Worm (Caenorhabditis elegans): ENCODE measurements around the gene C15H9.9.

Gene C15H9.9

DNA sequence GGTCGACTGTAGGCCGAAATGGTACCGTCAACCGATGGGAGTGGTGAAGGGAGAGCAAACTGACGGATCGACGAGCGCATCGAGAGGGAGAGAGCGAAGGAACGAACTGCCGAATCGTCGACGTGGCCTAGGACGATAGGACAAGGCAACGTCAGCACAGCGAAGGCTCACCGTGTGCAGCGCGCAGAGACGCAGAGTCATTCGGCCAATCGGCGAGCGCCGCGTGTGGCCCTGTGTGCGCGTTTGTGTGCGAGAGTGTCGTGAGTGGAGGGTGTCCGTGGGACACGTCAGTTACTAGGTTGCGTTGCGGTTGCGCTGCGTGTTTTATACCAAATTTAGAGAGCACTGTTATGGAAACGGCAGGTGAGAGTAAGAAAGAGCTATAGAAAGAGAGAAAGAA lies 36.1 kb downstream of the C15H9.9 start, which contains the start of gene hsp-3 (continued):
- TF ChIP-seq zip-4 (GFP tag; optimal IDR thresholded peaks at IDR 0.05) (peak; percentile 86), ceh-90 (tag; optimal IDR thresholded peaks at IDR 0.05) (no peak), jun-1 (tag; optimal IDR thresholded peaks at IDR 0.05) (peak; percentile 97), nhr-85 (tag) (peak; percentile 99), ceh-88 (GFP tag; IDR thresholded peaks at IDR 0.05) (peak; percentile 92), zag-1 (tag; optimal IDR thresholded peaks at IDR 0.05) (no peak), tbx-2 (tag; optimal IDR thresholded peaks at IDR 0.05) (peak; percentile 98), nhr-11 (tag; optimal IDR thresholded peaks at IDR 0.05) (peak; percentile 84), aha-1 (tag; optimal IDR thresholded peaks at IDR 0.05) (peak; percentile 75), lir-3 (tag; optimal IDR thresholded peaks at IDR 0.05; ENCODE audit: poor library complexity) (peak; percentile 89), C34B4.2 (tag; optimal IDR thresholded peaks at IDR 0.05) (peak; percentile 44), rnt-1 (tag; optimal IDR thresholded peaks at IDR 0.05) (peak; percentile 95), nhr-20 (tag; optimal IDR thresholded peaks at IDR 0.05) (peak; percentile 98), C04F5.9 (tag; optimal IDR thresholded peaks at IDR 0.05) (peak; percentile 85), xbp-1 (tag; optimal IDR thresholded peaks at IDR 0.05) (peak; percentile 100), aly-2 (tag; optimal IDR thresholded peaks at IDR 0.05) (no peak), mep-1 (tag; optimal IDR thresholded peaks at IDR 0.05) (peak; percentile 92), skn-1 (tag; optimal IDR thresholded peaks at IDR 0.05) (peak; percentile 96), ces-1 (GFP tag; optimal IDR thresholded peaks at IDR 0.05) (no peak), isw-1 (GFP tag; IDR thresholded peaks at IDR 0.05) (peak; percentile 96), unc-30 (tag; optimal IDR thresholded peaks at IDR 0.05) (no peak), pag-3 (tag; optimal IDR thresholded peaks at IDR 0.05; ENCODE audit: borderline replicate concordance, insufficient read depth) (no peak), nhr-71 (tag; optimal IDR thresholded peaks at IDR 0.05) (peak; percentile 99), tlp-1 (tag; optimal IDR thresholded peaks at IDR 0.05) (no peak), ets-5 (GFP tag; IDR thresholded peaks at IDR 0.05) (no peak), fos-1 (tag; optimal IDR thresholded peaks at IDR 0.05) (peak; percentile 93), sox-4 (tag; optimal IDR thresholded peaks at IDR 0.05) (peak; percentile 67), F16B12.6 (tag; optimal IDR thresholded peaks at IDR 0.05) (peak; percentile 64), pqm-1 (tag; optimal IDR thresholded peaks at IDR 0.05) (peak; percentile 2), egl-27 (tag; optimal IDR thresholded peaks at IDR 0.05) (peak; percentile 79 to 88), mdl-1 (tag; optimal IDR thresholded peaks at IDR 0.05) (peak in 1 of 2 experiments; percentile 98), vab-15 (tag; optimal IDR thresholded peaks at IDR 0.05) (peak; percentile 49)

DNA sequence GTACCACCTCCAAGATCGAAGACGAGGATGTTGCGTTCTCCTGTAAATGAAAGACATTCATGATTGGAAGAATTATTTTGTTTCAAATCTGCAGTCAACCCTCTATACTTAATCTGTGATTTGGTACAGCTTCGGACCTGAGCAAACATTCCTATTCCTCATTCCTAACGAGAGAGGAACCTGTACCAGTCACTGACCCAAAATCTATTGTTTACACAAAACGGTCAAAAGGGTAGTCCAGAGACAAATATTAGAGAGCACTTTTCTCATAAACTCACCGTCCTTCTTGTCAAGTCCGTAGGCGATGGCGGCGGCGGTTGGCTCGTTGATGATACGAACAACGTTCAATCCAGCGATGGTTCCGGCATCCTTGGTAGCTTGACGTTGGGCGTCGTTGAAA lies 37.3 kb downstream of the C15H9.9 start:
- TF ChIP-seq lin-14 (GFP tag; optimal IDR thresholded peaks at IDR 0.05) (no peak), tbx-2 (tag; optimal IDR thresholded peaks at IDR 0.05) (no peak), mep-1 (tag; optimal IDR thresholded peaks at IDR 0.05) (no peak), lin-15B (tag; optimal IDR thresholded peaks at IDR 0.05) (no peak), nhr-71 (tag; optimal IDR thresholded peaks at IDR 0.05) (peak; percentile 16), lsy-2 (tag; optimal IDR thresholded peaks at IDR 0.05) (no peak), nhr-77 (tag; optimal IDR thresholded peaks at IDR 0.05) (no peak)

DNA sequence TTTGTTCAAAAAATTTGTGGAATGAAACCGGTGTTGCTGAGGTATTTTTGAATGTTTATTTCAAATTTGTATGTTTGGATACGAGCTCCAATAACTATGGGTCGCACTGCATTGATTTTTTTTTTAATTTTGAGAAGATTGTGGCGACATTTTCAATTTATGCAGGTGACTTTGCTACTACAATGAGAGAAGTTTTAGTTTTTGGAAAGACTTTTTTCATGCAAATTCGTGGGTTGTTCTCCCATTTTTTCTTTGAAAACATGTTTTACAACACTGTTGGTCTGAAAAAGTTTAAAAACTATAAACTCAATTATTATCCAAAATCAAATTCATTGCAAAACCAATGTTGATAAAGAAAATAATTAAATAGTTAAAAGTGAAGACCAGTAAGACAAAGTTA lies 39.4 kb downstream of the C15H9.9 start:
- TF ChIP-seq efl-1 (optimal IDR thresholded peaks at IDR 0.05), result no peak
- TF ChIP-seq efl-1 (GFP tag; optimal IDR thresholded peaks at IDR 0.05 in 1 of 2), result no peak
- peak; percentile 25 for TF ChIP-seq xbp-1 (tag; optimal IDR thresholded peaks at IDR 0.05)
- TF ChIP-seq zip-4 (GFP tag; optimal IDR thresholded peaks at IDR 0.05), result no peak
- no peak for TF ChIP-seq nhr-237 (tag; optimal IDR thresholded peaks at IDR 0.05)
- TF ChIP-seq aly-2 (tag; optimal IDR thresholded peaks at IDR 0.05), result peak; percentile 98
- TF ChIP-seq nhr-90 (tag; optimal IDR thresholded peaks at IDR 0.05; ENCODE audit: poor library complexity), result peak; percentile 3
- peak; percentile 43 for TF ChIP-seq nhr-71 (tag; optimal IDR thresholded peaks at IDR 0.05)
- TF ChIP-seq hpl-2 (GFP tag; optimal IDR thresholded peaks at IDR 0.05), result no peak
- TF ChIP-seq elt-2 (tag; optimal IDR thresholded peaks at IDR 0.05), result peak; percentile 27
